Worm (Caenorhabditis elegans): Measurements from ENCODE around the gene hmg-4.
A peak's percentile ranks its signal among the peaks of the same experiment; 100 is the strongest.

DNA sequence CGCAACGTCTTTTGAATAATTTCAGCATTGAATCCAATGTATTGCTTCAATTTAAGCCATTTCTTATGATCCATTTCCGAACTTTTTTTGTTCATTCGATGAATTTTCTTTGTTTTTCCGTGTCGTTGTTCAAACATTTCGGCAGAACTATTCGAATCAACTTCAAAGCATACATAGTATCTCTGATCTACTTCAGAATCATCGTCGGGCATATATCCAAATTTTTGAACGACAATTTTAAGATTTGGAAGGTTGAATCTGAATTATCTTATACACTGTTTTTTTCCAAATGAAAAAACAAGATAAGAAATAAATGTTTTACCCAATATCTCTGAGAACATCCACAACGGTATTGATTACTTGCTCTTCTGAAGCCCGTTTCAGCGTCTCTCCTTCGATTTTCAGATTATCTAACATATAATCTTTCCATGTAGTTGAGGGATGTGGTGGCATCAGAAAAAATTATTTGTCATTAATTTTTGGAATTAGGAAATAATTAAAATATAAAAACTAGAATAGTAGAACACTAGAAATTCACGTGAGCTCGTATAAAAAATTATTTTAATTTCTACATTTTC, 52.2 kb downstream of the hmg-4 start, which contains the start of gene lab-2:
- TF ChIP-seq Y75B8A.6 (GFP tag; IDR thresholded peaks at IDR 0.05) (no peak), jun-1 (tag; optimal IDR thresholded peaks at IDR 0.05) (no peak), mdt-29 (GFP tag; IDR thresholded peaks at IDR 0.05) (no peak), nhr-11 (tag; optimal IDR thresholded peaks at IDR 0.05) (no peak), nhr-111 (GFP tag; optimal IDR thresholded peaks at IDR 0.05) (no peak), lin-38 (GFP tag; IDR thresholded peaks at IDR 0.05) (0 out of 2 replicates have a peak, but pooled peaks have one; percentile 20), ceh-82 (tag; optimal IDR thresholded peaks at IDR 0.05) (no peak), nhr-6 (tag; optimal IDR thresholded peaks at IDR 0.05) (no peak), skn-1 (tag; optimal IDR thresholded peaks at IDR 0.05) (no peak), unc-62 (GFP tag; optimal IDR thresholded peaks at IDR 0.05 in 1 of 2) (no peak), unc-62 (tag; optimal IDR thresholded peaks at IDR 0.05) (no peak), madf-9 (GFP tag; conservative IDR thresholded peaks at IDR 0.05) (no peak)

Measured in whole organism, L4 larva.